Worm (Caenorhabditis elegans) whole organism, L1 larva: ENCODE measurements around the gene T28A8.3.

ENCODE experiments used
- C04F5.9 ChIP-seq: sonication (generic microtip); optimal IDR thresholded peaks from 2 replicates; lab custom pipeline; 2016; ENCODE audit warnings: missing genetic modification characterization, missing compliant biosample characterization
- F16B12.6 ChIP-seq: fragments of 150-350 bp; optimal IDR thresholded peaks from 2 replicates; lab custom pipeline; 2014; ENCODE audit warnings: missing biosample characterization, missing genetic modification characterization
- Y116A8C.19 ChIP-seq: sonication (generic microtip); optimal IDR thresholded peaks from 2 replicates; lab custom pipeline; 2016; ENCODE audit warnings: missing compliant biosample characterization, missing genetic modification characterization, borderline replicate concordance
- aha-1 ChIP-seq: fragments of 150-350 bp; optimal IDR thresholded peaks from 2 replicates; lab custom pipeline; 2014; ENCODE audit warnings: missing biosample characterization, missing genetic modification characterization
- blmp-1 ChIP-seq: fragments of 150-350 bp; optimal IDR thresholded peaks from 2 replicates; lab custom pipeline; 2014; ENCODE audit warnings: missing biosample characterization, missing genetic modification characterization
- ceh-8 ChIP-seq: fragments of 200-800 bp; sonication (Bioruptor generic); optimal IDR thresholded peaks from 2 replicates; lab custom pipeline; 2018; ENCODE audit warnings: mild to moderate bottlenecking, missing genetic modification characterization, moderate library complexity, missing compliant biosample characterization
- ceh-82 ChIP-seq, 3 experiments: fragments of 150-350 bp in 1 of 3; sonication (generic microtip) in 2 of 3; optimal IDR thresholded peaks; 2 replicates each; lab custom pipeline; 2014 to 2017; ENCODE audit warnings: missing biosample characterization in 3 of 3, missing genetic modification characterization in 3 of 3
- ces-1 ChIP-seq: fragments of 150-350 bp; optimal IDR thresholded peaks from 2 replicates; lab custom pipeline; 2014; ENCODE audit warnings: missing biosample characterization, missing genetic modification reagents, missing genetic modification characterization
- efl-1 ChIP-seq, 4 experiments: fragments of 150-350 bp; optimal IDR thresholded peaks in 3 of 4; peaks in 1 of 4; 1 replicate in 1 of 4; 2 replicates in 3 of 4; lab custom pipeline; 2014; ENCODE audit warnings: missing biosample characterization in 2 of 4, missing genetic modification characterization in 2 of 4, missing genetic modification reagents in 2 of 4
- efl-3 ChIP-seq: fragments of 200-800 bp; sonication (Bioruptor generic); optimal IDR thresholded peaks from 2 replicates; lab custom pipeline; 2018; ENCODE audit warnings: mild to moderate bottlenecking, missing genetic modification characterization, missing compliant biosample characterization
- egl-13 ChIP-seq: sonication (generic microtip); optimal IDR thresholded peaks from 2 replicates; lab custom pipeline; 2016; ENCODE audit warnings: missing genotype, missing genetic modification reagents, missing genetic modification characterization, missing compliant biosample characterization
- egl-27 ChIP-seq, 2 experiments: fragments of 150-350 bp in 1 of 2; sonication (generic microtip); optimal IDR thresholded peaks; 3 replicates each; lab custom pipeline; 2017 to 2018; ENCODE audit warnings: missing biosample characterization in 2 of 2, missing genetic modification characterization in 2 of 2, missing genetic modification reagents in 2 of 2
- elt-2 ChIP-seq: sonication (generic microtip); optimal IDR thresholded peaks from 2 replicates; lab custom pipeline; 2016; ENCODE audit warnings: missing genetic modification characterization, mild to moderate bottlenecking, inconsistent platforms, missing compliant biosample characterization, missing genetic modification reagents
- fkh-10 ChIP-seq: sonication (generic microtip); optimal IDR thresholded peaks from 2 replicates; lab custom pipeline; 2017; ENCODE audit warnings: missing biosample characterization, missing genetic modification reagents, missing genetic modification characterization
- fkh-4 ChIP-seq: sonication (generic microtip); optimal IDR thresholded peaks from 2 replicates; lab custom pipeline; 2016; ENCODE audit warnings: missing compliant biosample characterization, missing genetic modification characterization, borderline replicate concordance
- grh-1 ChIP-seq: fragments of 200-800 bp; sonication (Bioruptor generic); IDR thresholded peaks from 2 replicates; pipeline ENCODE4 v1.3.6; 2022; ENCODE audit warnings: missing genetic modification reagents, missing genetic modification characterization, missing compliant biosample characterization
- hlh-17 ChIP-seq: fragments of 200-800 bp; sonication (Bioruptor generic); optimal IDR thresholded peaks from 2 replicates; lab custom pipeline; 2018; ENCODE audit warnings: missing genetic modification characterization, mild to moderate bottlenecking, missing compliant biosample characterization, moderate library complexity, borderline replicate concordance
- hlh-4 ChIP-seq: sonication (generic microtip); optimal IDR thresholded peaks from 2 replicates; lab custom pipeline; 2016; ENCODE audit warnings: mild to moderate bottlenecking, missing genetic modification characterization, missing compliant biosample characterization
- irx-1 ChIP-seq: sonication (generic microtip); optimal IDR thresholded peaks from 2 replicates; lab custom pipeline; 2016; ENCODE audit warnings: missing genetic modification characterization, missing compliant biosample characterization
- lin-13 ChIP-seq: fragments of 150-350 bp; optimal IDR thresholded peaks from 2 replicates; lab custom pipeline; 2014; ENCODE audit warnings: missing biosample characterization, missing genetic modification reagents, missing genetic modification characterization
- lin-39 ChIP-seq: fragments of 150-350 bp; optimal IDR thresholded peaks from 2 replicates; lab custom pipeline; 2014; ENCODE audit warnings: missing biosample characterization, missing genetic modification reagents, missing genetic modification characterization
- lir-3 ChIP-seq: sonication (generic microtip); optimal IDR thresholded peaks from 2 replicates; lab custom pipeline; 2016; ENCODE audit warnings: mild to moderate bottlenecking, missing genetic modification characterization, moderate library complexity, missing compliant biosample characterization; ENCODE audit not compliant: poor library complexity
- lsy-2 ChIP-seq, 2 experiments: fragments of 150-350 bp; optimal IDR thresholded peaks; 2 replicates each; lab custom pipeline; 2014; ENCODE audit warnings: missing biosample characterization in 2 of 2, missing genetic modification characterization in 2 of 2
- mdl-1 ChIP-seq, 2 experiments: fragments of 150-350 bp; optimal IDR thresholded peaks; 2 replicates each; lab custom pipeline; 2014 to 2017; ENCODE audit warnings: missing biosample characterization in 2 of 2, missing genetic modification characterization in 2 of 2, inconsistent platforms in 1 of 2
- nhr-12 ChIP-seq: sonication (generic microtip); optimal IDR thresholded peaks from 2 replicates; lab custom pipeline; 2017; ENCODE audit warnings: missing biosample characterization, missing genetic modification characterization
- nhr-20 ChIP-seq: sonication (generic microtip); optimal IDR thresholded peaks from 2 replicates; lab custom pipeline; 2016; ENCODE audit warnings: mild to moderate bottlenecking, missing genetic modification characterization, missing compliant biosample characterization
- nhr-28 ChIP-seq: fragments of 150-350 bp; optimal IDR thresholded peaks from 2 replicates; lab custom pipeline; 2014; ENCODE audit warnings: missing biosample characterization, missing genetic modification characterization
- nhr-47 ChIP-seq: sonication (generic microtip); optimal IDR thresholded peaks from 2 replicates; lab custom pipeline; 2016; ENCODE audit warnings: mild to moderate bottlenecking, missing genetic modification characterization, moderate library complexity, missing compliant biosample characterization
- nhr-76 ChIP-seq: sonication (generic microtip); optimal IDR thresholded peaks from 2 replicates; lab custom pipeline; 2017; ENCODE audit warnings: missing biosample characterization, missing genetic modification characterization
- nhr-84 ChIP-seq: sonication (generic microtip); optimal IDR thresholded peaks from 2 replicates; lab custom pipeline; 2017; ENCODE audit warnings: missing biosample characterization, missing genetic modification characterization
- nhr-85 ChIP-seq: sonication (generic microtip); peaks from one replicate; lab custom pipeline; 2016; ENCODE audit warnings: missing genetic modification characterization, inconsistent platforms, missing compliant biosample characterization
- nhr-90 ChIP-seq: sonication (generic microtip); optimal IDR thresholded peaks from 2 replicates; lab custom pipeline; 2016; ENCODE audit warnings: mild to moderate bottlenecking, missing genetic modification characterization, missing compliant biosample characterization; ENCODE audit not compliant: poor library complexity
- pag-3 ChIP-seq: sonication (generic microtip); optimal IDR thresholded peaks from 2 replicates; lab custom pipeline; 2017; ENCODE audit warnings: missing genetic modification characterization, mild to moderate bottlenecking, missing compliant biosample characterization, antibody characterized with exemption, borderline replicate concordance; ENCODE audit not compliant: insufficient read depth
- pax-3 ChIP-seq: fragments of 200-800 bp; sonication (Bioruptor generic); optimal IDR thresholded peaks from 2 replicates; lab custom pipeline; 2018; ENCODE audit warnings: mild to moderate bottlenecking, missing genetic modification characterization, moderate library complexity, missing compliant biosample characterization
- pqm-1 ChIP-seq: sonication (generic microtip); optimal IDR thresholded peaks from 3 replicates; lab custom pipeline; 2017; ENCODE audit warnings: missing biosample characterization, missing genetic modification characterization
- rnt-1 ChIP-seq: sonication (generic microtip); optimal IDR thresholded peaks from 2 replicates; lab custom pipeline; 2016; ENCODE audit warnings: mild to moderate bottlenecking, missing genetic modification characterization, moderate library complexity, missing compliant biosample characterization
- skn-1 ChIP-seq: fragments of 150-350 bp; optimal IDR thresholded peaks from 2 replicates; lab custom pipeline; 2014; ENCODE audit warnings: missing biosample characterization, missing genetic modification characterization
- snpc-4 ChIP-seq: fragments of 150-350 bp; optimal IDR thresholded peaks from 2 replicates; lab custom pipeline; 2014; ENCODE audit warnings: missing biosample characterization, missing genetic modification characterization
- snu-23 ChIP-seq: sonication (generic microtip); optimal IDR thresholded peaks from 2 replicates; lab custom pipeline; 2016; ENCODE audit warnings: missing genetic modification characterization, missing compliant biosample characterization
- sox-4 ChIP-seq: sonication (generic microtip); optimal IDR thresholded peaks from 2 replicates; lab custom pipeline; 2016; ENCODE audit warnings: missing genetic modification characterization, missing compliant biosample characterization
- sup-37 ChIP-seq: fragments of 200-800 bp; sonication (Bioruptor generic); optimal IDR thresholded peaks from 2 replicates; lab custom pipeline; 2018; ENCODE audit warnings: mild to moderate bottlenecking, missing genetic modification characterization, missing compliant biosample characterization
- tbx-2 ChIP-seq: sonication (generic microtip); optimal IDR thresholded peaks from 2 replicates; lab custom pipeline; 2016; ENCODE audit warnings: missing genetic modification characterization, missing compliant biosample characterization
- tlp-1 ChIP-seq: fragments of 150-350 bp; optimal IDR thresholded peaks from 2 replicates; lab custom pipeline; 2014; ENCODE audit warnings: missing biosample characterization, missing genetic modification characterization
- unc-86 ChIP-seq: sonication (generic microtip); optimal IDR thresholded peaks from 2 replicates; lab custom pipeline; 2016; ENCODE audit warnings: missing genetic modification characterization, missing compliant biosample characterization
- unc-98 ChIP-seq: fragments of 200-800 bp; sonication (Bioruptor generic); IDR thresholded peaks from 2 replicates; pipeline ENCODE4 v1.3.6; 2022; ENCODE audit warnings: missing genetic modification characterization, missing compliant biosample characterization
- xbp-1 ChIP-seq: sonication (generic microtip); optimal IDR thresholded peaks from 2 replicates; lab custom pipeline; 2016; ENCODE audit warnings: missing genetic modification characterization, missing compliant biosample characterization
- zag-1 ChIP-seq: fragments of 150-350 bp; optimal IDR thresholded peaks from 2 replicates; lab custom pipeline; 2014; ENCODE audit warnings: missing biosample characterization, missing genetic modification characterization
- zip-4 ChIP-seq: fragments of 200-800 bp; sonication (Bioruptor generic); optimal IDR thresholded peaks from 2 replicates; lab custom pipeline; 2018; ENCODE audit warnings: mild to moderate bottlenecking, missing genetic modification characterization, moderate library complexity, missing compliant biosample characterization
- ztf-11 ChIP-seq, 2 experiments: sonication (generic microtip); optimal IDR thresholded peaks; 2 replicates each; lab custom pipeline; 2016 to 2017; ENCODE audit warnings: missing genetic modification characterization in 2 of 2, missing biosample characterization in 1 of 2, missing compliant biosample characterization in 1 of 2
- ztf-4 ChIP-seq: fragments of 150-350 bp; optimal IDR thresholded peaks from 2 replicates; lab custom pipeline; 2014; ENCODE audit warnings: missing biosample characterization, missing genetic modification characterization

T28A8.3 gene

DNA sequence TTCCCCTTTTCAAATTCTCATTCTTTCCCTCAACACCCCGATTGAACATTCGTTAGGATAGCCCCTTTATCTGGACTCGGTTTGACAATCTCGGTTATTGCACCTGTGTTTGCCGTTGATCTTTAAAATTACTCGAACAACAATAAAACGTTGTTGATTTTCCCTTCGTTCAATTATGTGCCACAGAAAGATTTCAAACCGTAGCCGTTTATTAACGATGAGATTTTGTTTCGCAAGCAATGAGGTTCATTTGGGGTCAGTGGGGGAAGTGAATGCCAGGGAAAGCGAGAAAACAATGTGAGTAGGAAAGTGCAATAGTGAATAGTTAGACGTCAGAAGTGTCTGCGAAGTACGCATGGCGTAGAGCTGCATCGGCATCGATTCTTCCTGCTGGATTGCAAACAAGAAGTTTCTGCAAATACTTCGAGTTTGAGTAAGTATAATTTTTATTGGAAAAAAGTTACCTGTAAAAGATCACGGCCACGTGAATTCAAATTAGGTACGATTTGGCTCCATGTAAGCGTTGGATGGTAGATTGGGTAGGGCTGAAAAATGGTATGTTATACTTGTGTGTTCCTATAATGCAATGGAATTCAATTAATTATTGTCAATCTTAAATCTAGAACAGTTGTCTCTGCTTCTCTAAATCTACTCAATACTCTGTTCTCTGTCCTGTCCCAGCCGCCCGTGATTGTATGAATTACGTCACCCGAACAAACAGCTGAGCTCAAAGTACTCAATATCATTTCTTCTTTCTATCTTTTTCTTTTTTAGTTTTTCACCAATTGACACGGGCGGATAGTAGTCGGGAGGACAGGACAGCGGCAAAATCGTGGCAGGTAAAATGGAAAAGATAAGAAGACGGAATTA lies 41.1 kb upstream of the T28A8.3 start, which contains the start of gene kel-3:
Gene kel-3, plus strand, starts transcription at position 328 of the 870 bp plus-strand sequence.
- TF ChIP-seq zip-4 (GFP tag; lab: Kevin White, UChicago) (peak; percentile 25), C04F5.9 (tag; lab: Kevin White, UChicago) (no peak), nhr-76 (tag; lab: Kevin White, UChicago) (no peak), unc-86 (peak; percentile 16), sox-4 (tag; lab: Kevin White, UChicago) (no peak), nhr-84 (tag; lab: Kevin White, UChicago) (peak; percentile 56), irx-1 (tag; lab: Kevin White, UChicago) (no peak), lir-3 (tag; lab: Kevin White, UChicago) (peak; percentile 53), snu-23 (GFP tag; lab: Kevin White, UChicago) (peak; percentile 75), skn-1 (peak; percentile 26), fkh-10 (GFP tag; lab: Kevin White, UChicago) (no peak), tlp-1 (tag; lab: Kevin White, UChicago) (no peak), egl-13 (tag; lab: Kevin White, UChicago) (no peak), nhr-12 (tag; lab: Kevin White, UChicago) (no peak), lin-13 (GFP tag; lab: Kevin White, UChicago) (peak; percentile 39), hlh-4 (tag; lab: Kevin White, UChicago) (no peak), Y116A8C.19 (no peak), nhr-90 (tag; lab: Kevin White, UChicago) (peak; percentile 81), blmp-1 (tag; lab: Kevin White, UChicago) (peak; percentile 79), pax-3 (tag; lab: Kevin White, UChicago) (peak; percentile 76), efl-3 (no peak), xbp-1 (tag; lab: Kevin White, UChicago) (peak; percentile 31), ces-1 (GFP tag; lab: Kevin White, UChicago) (no peak), aha-1 (tag; lab: Kevin White, UChicago) (no peak), pqm-1 (tag; lab: Kevin White, UChicago) (no peak), egl-27 (tag; optimal IDR thresholded peaks at IDR 0.05; lab: Kevin White, UChicago) (no peak), efl-1 (optimal IDR thresholded peaks at IDR 0.05; lab: Kevin White, UChicago) (peak; percentile 33 to 47), efl-1 (GFP tag; optimal IDR thresholded peaks at IDR 0.05 in 1 of 2; lab: Kevin White, UChicago) (peak; percentile 31 to 95), nhr-47 (peak; percentile 60), ztf-11 (tag; optimal IDR thresholded peaks at IDR 0.05; lab: Kevin White, UChicago) (peak in 1 of 2 experiments; percentile 23), nhr-28 (tag; lab: Kevin White, UChicago) (no peak), zag-1 (tag; lab: Kevin White, UChicago) (no peak), unc-98 (GFP tag; lab: Robert Waterston, UW) (no peak), snpc-4 (no peak), ceh-8 (GFP tag; lab: Kevin White, UChicago) (no peak), tbx-2 (tag; lab: Kevin White, UChicago) (peak; percentile 82), grh-1 (GFP tag; lab: Robert Waterston, UW) (peak; percentile 20; the same call in 1 of the 2 replicates), ztf-4 (tag; lab: Kevin White, UChicago) (peak; percentile 72), rnt-1 (tag; lab: Kevin White, UChicago) (peak; percentile 83), nhr-85 (peak; percentile 82), pag-3 (tag; lab: Kevin White, UChicago) (no peak), F16B12.6 (tag; lab: Kevin White, UChicago) (peak; percentile 6), nhr-20 (tag; lab: Kevin White, UChicago) (peak; percentile 75), ceh-82 (tag; optimal IDR thresholded peaks at IDR 0.05; lab: Kevin White, UChicago) (peak in 1 of 3 experiments; percentile 39), mdl-1 (tag; optimal IDR thresholded peaks at IDR 0.05; lab: Kevin White, UChicago) (peak in 1 of 2 experiments; percentile 68), lin-39 (tag; lab: Kevin White, UChicago) (peak; percentile 67), hlh-17 (GFP tag; lab: Kevin White, UChicago) (peak; percentile 4), lsy-2 (tag; optimal IDR thresholded peaks at IDR 0.05; lab: Kevin White, UChicago) (peak; percentile 78 to 89), fkh-4 (peak; percentile 14), elt-2 (tag; lab: Kevin White, UChicago) (peak; percentile 66), sup-37 (GFP tag; lab: Kevin White, UChicago) (peak; percentile 36)
